Fruit fly (Drosophila melanogaster) whole organism, wandering third instar larva: ENCODE data around the gene CG13313.

Experiments used
- Abd-B ChIP-seq: fragments of >200 bp; optimal IDR thresholded peaks from 2 replicates; lab custom pipeline; 2017; ENCODE audit warnings: missing biosample characterization, missing genetic modification characterization
- CG32264 ChIP-seq: fragments of 200-800 bp; sonication (Bioruptor generic); optimal IDR thresholded peaks from 2 replicates; lab custom pipeline; 2016; ENCODE audit warnings: missing biosample characterization, missing genetic modification characterization
- CG9705 ChIP-seq: fragments of 200-800 bp; sonication (Bioruptor generic); optimal IDR thresholded peaks from 2 replicates; lab custom pipeline; 2018; ENCODE audit warnings: missing biosample characterization, mild to moderate bottlenecking, missing genetic modification characterization
- CrebA ChIP-seq: fragments of 200-800 bp; sonication (Bioruptor generic); optimal IDR thresholded peaks from 2 replicates; lab custom pipeline; 2016; ENCODE audit warnings: missing biosample characterization, mild to moderate bottlenecking, missing genetic modification characterization, borderline replicate concordance
- Dfd ChIP-seq: fragments of >200 bp; optimal IDR thresholded peaks from 2 replicates; lab custom pipeline; 2017; ENCODE audit warnings: missing biosample characterization, missing genetic modification characterization
- Dif ChIP-seq: fragments of 200-275, 200-300 bp; sonication (Bioruptor generic); optimal IDR thresholded peaks from 2 replicates; lab custom pipeline; 2018; ENCODE audit warnings: missing biosample characterization, missing genetic modification characterization; ENCODE audit not compliant: partially characterized antibody
- GATAd ChIP-seq: sonication (Bioruptor generic); optimal IDR thresholded peaks from 2 replicates; lab custom pipeline; 2016; ENCODE audit warnings: missing biosample characterization, missing genetic modification characterization
- HLH106 ChIP-seq: fragments of 200-800 bp; optimal IDR thresholded peaks from 3 replicates; lab custom pipeline; 2019; ENCODE audit warnings: missing biosample characterization, mild to moderate bottlenecking, missing genetic modification characterization, moderate library complexity
- Hnf4 ChIP-seq: fragments of 200-800 bp; sonication (Bioruptor generic); optimal IDR thresholded peaks from 2 replicates; lab custom pipeline; 2016; ENCODE audit warnings: missing biosample characterization, mild to moderate bottlenecking, missing genetic modification characterization
- Hr78 ChIP-seq: fragments of >200 bp; optimal IDR thresholded peaks from 2 replicates; lab custom pipeline; 2017; ENCODE audit warnings: missing biosample characterization, missing genetic modification characterization
- Hr83 ChIP-seq: fragments of 200-300 bp; sonication (Bioruptor generic); optimal IDR thresholded peaks from 2 replicates; lab custom pipeline; 2016; ENCODE audit warnings: missing biosample characterization, mild to moderate bottlenecking, missing genetic modification characterization, moderate library complexity; ENCODE audit not compliant: poor library complexity, severe bottlenecking
- Jra ChIP-seq: sonication (Bioruptor generic); optimal IDR thresholded peaks from 2 replicates; lab custom pipeline; 2016; ENCODE audit warnings: missing biosample characterization, missing genetic modification characterization
- Mio ChIP-seq: sonication (Bioruptor generic); optimal IDR thresholded peaks from 2 replicates; lab custom pipeline; 2016; ENCODE audit warnings: missing biosample characterization, missing genetic modification characterization
- Myc ChIP-seq: fragments of >200 bp; optimal IDR thresholded peaks from 2 replicates; lab custom pipeline; 2017
- N ChIP-seq: fragments of >200 bp; optimal IDR thresholded peaks from 2 replicates; lab custom pipeline; 2018; ENCODE audit warnings: missing biosample characterization, missing external identifiers, missing genetic modification characterization
- OdsH ChIP-seq: fragments of 200-800 bp; sonication (Bioruptor generic); optimal IDR thresholded peaks from 2 replicates; lab custom pipeline; 2016; ENCODE audit warnings: missing biosample characterization, mild to moderate bottlenecking, missing genetic modification characterization
- Rel ChIP-seq, 2 experiments: fragments of 200-800 bp; sonication (Bioruptor generic) in 1 of 2; optimal IDR thresholded peaks; 2 replicates in 1 of 2; 3 replicates in 1 of 2; lab custom pipeline; 2016 to 2019; ENCODE audit warnings: mild to moderate bottlenecking in 2 of 2, missing biosample characterization in 2 of 2, missing genetic modification characterization in 2 of 2, moderate library complexity in 1 of 2
- Sp1 ChIP-seq: fragments of 200-800 bp; sonication (Bioruptor generic); optimal IDR thresholded peaks from 3 replicates; lab custom pipeline; 2019; ENCODE audit warnings: missing biosample characterization, mild to moderate bottlenecking, missing genetic modification characterization, moderate library complexity
- Vsx2 ChIP-seq: fragments of 200-300, 225-300 bp; sonication (Bioruptor generic); optimal IDR thresholded peaks from 2 replicates; lab custom pipeline; 2018; ENCODE audit warnings: missing biosample characterization, missing genetic modification characterization; ENCODE audit not compliant: partially characterized antibody
- br ChIP-seq: fragments of 200-800 bp; sonication (Bioruptor generic); optimal IDR thresholded peaks from 2 replicates; lab custom pipeline; 2016; ENCODE audit warnings: missing biosample characterization, missing genetic modification characterization
- brk ChIP-seq: fragments of 200-800 bp; sonication (Bioruptor generic); optimal IDR thresholded peaks from 2 replicates; lab custom pipeline; 2016; ENCODE audit warnings: missing biosample characterization, mild to moderate bottlenecking, missing genetic modification characterization
- dl ChIP-seq, 2 experiments: fragments of 175-275, 200-275 bp in 1 of 2; fragments of 200-275 bp in 1 of 2; sonication (Bioruptor generic); optimal IDR thresholded peaks; lab custom pipeline; 2018; ENCODE audit warnings: mild to moderate bottlenecking in 2 of 2, missing biosample characterization in 2 of 2, missing genetic modification characterization in 2 of 2, moderate library complexity in 2 of 2; ENCODE audit not compliant: partially characterized antibody in 2 of 2, insufficient read depth in 1 of 2
- dmrt93B ChIP-seq: fragments of 200-800 bp; sonication (Bioruptor generic); optimal IDR thresholded peaks from 2 replicates; lab custom pipeline; 2018; ENCODE audit warnings: missing biosample characterization, mild to moderate bottlenecking, missing genetic modification characterization
- dsf ChIP-seq: sonication (Bioruptor generic); optimal IDR thresholded peaks from 2 replicates; lab custom pipeline; 2016; ENCODE audit warnings: missing biosample characterization, missing genetic modification characterization, borderline replicate concordance
- ey ChIP-seq: fragments of 200-800 bp; sonication (Bioruptor generic); optimal IDR thresholded peaks from 2 replicates; lab custom pipeline; 2016; ENCODE audit warnings: missing biosample characterization, missing genetic modification characterization
- foxo ChIP-seq, 2 experiments: fragments of 200-800 bp; sonication (Bioruptor generic); optimal IDR thresholded peaks; 2 replicates in 1 of 2; 3 replicates in 1 of 2; lab custom pipeline; 2016 to 2017; ENCODE audit warnings: missing biosample characterization in 2 of 2, missing genetic modification characterization in 2 of 2
- fru ChIP-seq: fragments of 200-800 bp; sonication (Bioruptor generic); optimal IDR thresholded peaks from 3 replicates; lab custom pipeline; 2016; ENCODE audit warnings: missing biosample characterization, mild to moderate bottlenecking, missing genetic modification characterization
- h ChIP-seq: fragments of 200-800 bp; sonication (Bioruptor generic); optimal IDR thresholded peaks from 3 replicates; lab custom pipeline; 2016; ENCODE audit warnings: missing biosample characterization, mild to moderate bottlenecking, missing genetic modification characterization
- jim ChIP-seq: fragments of 175-275, 200-325 bp; sonication (Bioruptor generic); optimal IDR thresholded peaks from 2 replicates; lab custom pipeline; 2016; ENCODE audit warnings: missing biosample characterization, mild to moderate bottlenecking, missing genetic modification characterization
- lola ChIP-seq: fragments of >200 bp; optimal IDR thresholded peaks from 2 replicates; lab custom pipeline; 2017; ENCODE audit warnings: missing biosample characterization, missing genetic modification characterization
- pan ChIP-seq: fragments of >200 bp; optimal IDR thresholded peaks from 2 replicates; lab custom pipeline; 2017
- psq ChIP-seq: fragments of 200-800 bp; sonication (Bioruptor generic); optimal IDR thresholded peaks from 3 replicates; lab custom pipeline; 2017; ENCODE audit warnings: missing biosample characterization, mild to moderate bottlenecking, missing genetic modification characterization, moderate library complexity
- rgr ChIP-seq: fragments of 200-800 bp; sonication (Bioruptor generic); optimal IDR thresholded peaks from 3 replicates; lab custom pipeline; 2016; ENCODE audit warnings: missing biosample characterization, mild to moderate bottlenecking, missing genetic modification characterization
- sage ChIP-seq: fragments of 200-800 bp; sonication (Bioruptor generic); optimal IDR thresholded peaks from 2 replicates; lab custom pipeline; 2016; ENCODE audit warnings: missing biosample characterization, mild to moderate bottlenecking, missing genetic modification characterization
- sv ChIP-seq: fragments of 200-800 bp; sonication (Bioruptor generic); optimal IDR thresholded peaks from 3 replicates; lab custom pipeline; 2016; ENCODE audit warnings: missing biosample characterization, missing genetic modification characterization
- tai ChIP-seq: sonication (Bioruptor generic); optimal IDR thresholded peaks from 2 replicates; lab custom pipeline; 2016; ENCODE audit warnings: missing biosample characterization, missing genetic modification characterization
- usp ChIP-seq: fragments of >200 bp; optimal IDR thresholded peaks from 2 replicates; lab custom pipeline; 2017; ENCODE audit warnings: missing biosample characterization, missing genetic modification characterization
- woc ChIP-seq: sonication (Bioruptor generic); optimal IDR thresholded peaks from 2 replicates; lab custom pipeline; 2016; ENCODE audit warnings: missing biosample characterization, mild to moderate bottlenecking, missing genetic modification characterization

Gene CG13313

DNA sequence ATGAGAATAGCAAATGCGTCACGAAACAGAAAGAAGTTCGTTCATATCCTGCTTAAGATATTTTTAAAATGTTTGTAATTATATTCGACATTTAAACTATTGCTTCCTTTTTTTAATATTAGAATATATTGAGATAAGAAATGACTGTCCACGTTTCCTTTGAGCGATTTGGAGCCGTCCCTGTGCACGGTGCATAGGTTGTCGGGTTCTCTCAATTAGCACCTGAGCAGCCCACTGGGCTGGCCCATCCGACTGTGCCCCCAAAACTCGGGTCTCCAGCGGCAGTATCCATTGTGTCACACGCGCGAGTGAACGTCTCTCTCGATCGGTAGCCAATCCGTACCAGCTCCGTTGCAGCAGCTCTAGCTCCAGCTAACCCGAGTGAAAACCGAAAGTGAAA is at the start of gene CG13313:
Gene CG13313 (plus strand): TSS at position 301 of the 400 bp plus-strand sequence.
- TF ChIP-seq lola (GFP tag; lab: Kevin White, UChicago) = no peak
- TF ChIP-seq Sp1 (GFP tag; lab: Kevin White, UChicago) = no peak
- TF ChIP-seq Jra (GFP tag; lab: Kevin White, UChicago) = no peak
- TF ChIP-seq foxo (GFP tag; optimal IDR thresholded peaks at IDR 0.05; lab: Kevin White, UChicago) = no peak
- TF ChIP-seq fru (GFP tag; lab: Kevin White, UChicago) = no peak
- no peak for TF ChIP-seq pan
- TF ChIP-seq CG32264 (GFP tag; lab: Kevin White, UChicago) = no peak
- no peak for TF ChIP-seq sage (GFP tag; lab: Kevin White, UChicago)
- no peak for TF ChIP-seq woc (GFP tag; lab: Kevin White, UChicago)
- TF ChIP-seq Rel (GFP tag; optimal IDR thresholded peaks at IDR 0.05; lab: Kevin White, UChicago) = no peak
- no peak for TF ChIP-seq Rel (tag; optimal IDR thresholded peaks at IDR 0.05; lab: Kevin White, UChicago)
- no peak for TF ChIP-seq jim (GFP tag; lab: Kevin White, UChicago)
- no peak for TF ChIP-seq CrebA (GFP tag; lab: Kevin White, UChicago)
- TF ChIP-seq Hr78 (GFP tag; lab: Kevin White, UChicago) = no peak
- TF ChIP-seq rgr (GFP tag; lab: Kevin White, UChicago) = no peak
- TF ChIP-seq Myc (lab: Kevin White, UChicago) = no peak
- TF ChIP-seq HLH106 = no peak

DNA sequence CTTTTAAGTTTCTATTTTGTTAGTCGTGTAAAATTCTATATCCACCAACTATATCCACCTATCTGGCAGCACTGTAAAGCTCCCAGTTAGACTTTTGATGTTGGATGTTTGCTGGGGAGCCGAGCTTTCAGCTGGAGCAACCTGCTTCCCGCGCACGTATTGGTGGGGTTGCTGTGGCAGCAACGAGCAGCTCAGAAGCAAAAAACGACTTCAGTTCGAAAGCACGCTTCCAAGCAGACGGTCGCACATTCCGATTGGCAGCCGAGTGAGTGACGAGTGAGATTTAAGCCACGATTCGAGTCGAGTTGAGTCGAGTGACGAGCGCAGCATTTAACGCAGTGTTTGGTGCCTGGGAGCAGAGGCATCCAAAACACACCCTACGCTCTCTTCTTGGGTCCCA is 46.3 kb upstream of the CG13313 start, which contains the start of the genes Tsp66E and mfr:
Gene Tsp66E (plus strand): TSS at position 168 of the 400 bp plus-strand sequence.
Gene mfr (minus strand): TSS at position 340 of the 400 bp plus-strand sequence.
- TF ChIP-seq Jra (GFP tag; lab: Kevin White, UChicago) (peak; percentile 26), pan (no peak), ey (GFP tag; lab: Kevin White, UChicago) (peak; percentile 0), dl (GFP tag; optimal IDR thresholded peaks at IDR 0.05; lab: Kevin White, UChicago; ENCODE audit: insufficient read depth in 1 of 2, partially characterized antibody in 2 of 2) (peak in 1 of 2 experiments; percentile 30), rgr (GFP tag; lab: Kevin White, UChicago) (peak; percentile 13), HLH106 (no peak), CG9705 (GFP tag; lab: Kevin White, UChicago) (no peak), br (GFP tag; lab: Kevin White, UChicago) (peak; percentile 35), brk (GFP tag; lab: Kevin White, UChicago) (no peak), fru (GFP tag; lab: Kevin White, UChicago) (peak; percentile 39), Mio (GFP tag; lab: Kevin White, UChicago) (no peak), woc (GFP tag; lab: Kevin White, UChicago) (peak; percentile 1), Vsx2 (GFP tag; lab: Kevin White, UChicago) (peak; percentile 39), h (GFP tag; lab: Kevin White, UChicago) (peak; percentile 40), Dif (GFP tag; lab: Kevin White, UChicago) (peak; percentile 62)

DNA sequence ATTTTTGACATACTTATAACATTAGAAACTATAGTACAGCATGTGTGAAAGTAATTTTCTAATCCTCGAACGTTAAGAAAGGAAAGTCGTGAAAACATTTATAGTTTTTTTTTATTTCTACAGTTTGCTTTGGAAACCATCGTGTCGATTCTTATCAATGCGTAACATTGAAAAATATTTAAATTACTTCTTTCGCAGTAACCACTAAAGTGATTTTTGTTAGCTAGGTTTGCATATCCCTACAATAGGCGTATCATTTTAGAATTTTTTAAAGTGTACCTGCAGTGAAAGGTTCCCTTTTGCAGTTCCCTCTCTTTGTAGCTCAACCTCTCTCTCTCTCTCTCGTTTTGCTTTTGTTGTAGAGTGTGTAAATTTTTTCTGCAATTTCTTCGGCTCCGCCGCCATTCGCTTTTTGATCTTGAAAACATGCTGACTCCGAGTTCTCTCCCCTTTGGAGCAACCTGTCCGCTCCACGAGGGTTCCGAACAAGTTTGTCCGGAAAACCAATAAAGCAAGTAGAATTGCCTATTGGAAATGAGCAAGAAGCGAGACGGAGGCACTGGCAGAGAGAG is 45.0 kb upstream of the CG13313 start:
- TF ChIP-seq foxo (GFP tag; optimal IDR thresholded peaks at IDR 0.05; lab: Kevin White, UChicago) (peak in 1 of 2 experiments; percentile 72), h (GFP tag; lab: Kevin White, UChicago) (peak; percentile 56), Sp1 (GFP tag; lab: Kevin White, UChicago) (peak; percentile 62), pan (no peak), Mio (GFP tag; lab: Kevin White, UChicago) (no peak), brk (GFP tag; lab: Kevin White, UChicago) (no peak), tai (no peak), N (no peak), Hr78 (GFP tag; lab: Kevin White, UChicago) (no peak), Myc (lab: Kevin White, UChicago) (no peak), lola (GFP tag; lab: Kevin White, UChicago) (no peak), CrebA (GFP tag; lab: Kevin White, UChicago) (no peak), Vsx2 (GFP tag; lab: Kevin White, UChicago) (no peak), Hr83 (GFP tag; lab: Kevin White, UChicago) (no peak), rgr (GFP tag; lab: Kevin White, UChicago) (peak; percentile 18), psq (GFP tag; lab: Kevin White, UChicago) (peak; percentile 76), fru (GFP tag; lab: Kevin White, UChicago) (peak; percentile 79), dsf (GFP tag; lab: Kevin White, UChicago) (no peak), dl (GFP tag; optimal IDR thresholded peaks at IDR 0.05; lab: Kevin White, UChicago; ENCODE audit: insufficient read depth in 1 of 2, partially characterized antibody in 2 of 2) (no peak), sage (GFP tag; lab: Kevin White, UChicago) (no peak), GATAd (no peak), OdsH (GFP tag; lab: Kevin White, UChicago) (peak; percentile 63), br (GFP tag; lab: Kevin White, UChicago) (peak; percentile 62), Hnf4 (GFP tag; lab: Kevin White, UChicago) (peak; percentile 29), dmrt93B (GFP tag; lab: Kevin White, UChicago) (peak; percentile 51), Dif (GFP tag; lab: Kevin White, UChicago) (peak; percentile 44), Rel (GFP tag; optimal IDR thresholded peaks at IDR 0.05; lab: Kevin White, UChicago) (no peak), Rel (tag; optimal IDR thresholded peaks at IDR 0.05; lab: Kevin White, UChicago) (no peak), Dfd (GFP tag; lab: Kevin White, UChicago) (no peak), sv (GFP tag; lab: Kevin White, UChicago) (no peak), ey (GFP tag; lab: Kevin White, UChicago) (peak; percentile 69), HLH106 (peak; percentile 36), usp (GFP tag; lab: Kevin White, UChicago) (no peak), Abd-B (GFP tag; lab: Kevin White, UChicago) (no peak), woc (GFP tag; lab: Kevin White, UChicago) (peak; percentile 77), jim (GFP tag; lab: Kevin White, UChicago) (no peak), Jra (GFP tag; lab: Kevin White, UChicago) (peak; percentile 40), CG9705 (GFP tag; lab: Kevin White, UChicago) (no peak), CG32264 (GFP tag; lab: Kevin White, UChicago) (no peak)
